Fruit fly (Drosophila melanogaster): ENCODE measurements around the gene CG3719.

CG3719 gene

dm6 chrX:1353322-1354212, 26.7 kb downstream of the CG3719 start, which contains the start of the genes CG12773 and CG11417 (continued):
- peak; percentile 92 for TF ChIP-seq cwo (GFP tag; optimal IDR thresholded peaks at IDR 0.05)
- no peak for TF ChIP-seq Lim3 (GFP tag; IDR thresholded peaks at IDR 0.05)
- no peak for TF ChIP-seq CG3995 (GFP tag; optimal IDR thresholded peaks at IDR 0.05)
- TF ChIP-seq CG34224 (GFP tag; IDR thresholded peaks at IDR 0.05; ENCODE audit: partially characterized antibody) = peak; percentile 90
- no peak for TF ChIP-seq CG16779 (GFP tag; IDR thresholded peaks at IDR 0.05)
- TF ChIP-seq BEAF-32 (GFP tag; optimal IDR thresholded peaks at IDR 0.05) = peak; percentile 69
- TF ChIP-seq CG10543 (GFP tag; optimal IDR thresholded peaks at IDR 0.05) = peak; percentile 1
- TF ChIP-seq chinmo (GFP tag; IDR thresholded peaks at IDR 0.05; ENCODE audit: partially characterized antibody) = peak; percentile 94; the same call in 3 of the 4 replicates
- peak; percentile 96 for TF ChIP-seq tna (GFP tag; IDR thresholded peaks at IDR 0.05; ENCODE audit: partially characterized antibody)
- TF ChIP-seq Meics (GFP tag; optimal IDR thresholded peaks at IDR 0.05) = no peak
- TF ChIP-seq H2.0 (GFP tag; IDR thresholded peaks at IDR 0.05) = no peak
- TF ChIP-seq hbn (GFP tag; IDR thresholded peaks at IDR 0.05; ENCODE audit: partially characterized antibody) = peak; percentile 76
- TF ChIP-seq CG1603 (tag; optimal IDR thresholded peaks at IDR 0.05) = no peak
- peak; percentile 91 for TF ChIP-seq dm (GFP tag; optimal IDR thresholded peaks at IDR 0.05)
- TF ChIP-seq CG15479 (GFP tag; optimal IDR thresholded peaks at IDR 0.05) = no peak
- TF ChIP-seq Xrp1 (GFP tag; IDR thresholded peaks at IDR 0.05) = no peak
- TF ChIP-seq grau (tag; optimal IDR thresholded peaks at IDR 0.05) = no peak
- no peak for TF ChIP-seq B-H2 (GFP tag; optimal IDR thresholded peaks at IDR 0.05)
- TF ChIP-seq hb (GFP tag; IDR thresholded peaks at IDR 0.05; ENCODE audit: partially characterized antibody) = peak; percentile 91
- no peak for TF ChIP-seq zen (tag; optimal IDR thresholded peaks at IDR 0.05)
- no peak for TF ChIP-seq CG11696 (GFP tag; IDR thresholded peaks at IDR 0.05)
- no peak for TF ChIP-seq CG12659 (GFP tag; optimal IDR thresholded peaks at IDR 0.05)
- TF ChIP-seq CG9817 (tag; optimal IDR thresholded peaks at IDR 0.05) = no peak
- TF ChIP-seq stc (GFP tag; IDR thresholded peaks at IDR 0.05) = no peak
- no peak for TF ChIP-seq fu2 (GFP tag; optimal IDR thresholded peaks at IDR 0.05)
- no peak for TF ChIP-seq Rfx (GFP tag; IDR thresholded peaks at IDR 0.05)
- peak; percentile 39 for TF ChIP-seq pzg (GFP tag; optimal IDR thresholded peaks at IDR 0.05)
- no peak for TF ChIP-seq CG9437 (GFP tag; optimal IDR thresholded peaks at IDR 0.05)
- TF ChIP-seq CG10209 (GFP tag; optimal IDR thresholded peaks at IDR 0.05) = no peak
- TF ChIP-seq Blimp-1 (GFP tag; optimal IDR thresholded peaks at IDR 0.05) = no peak
- TF ChIP-seq scrt (GFP tag; optimal IDR thresholded peaks at IDR 0.05) = no peak
- TF ChIP-seq zen2 (GFP tag; IDR thresholded peaks at IDR 0.05; ENCODE audit: partially characterized antibody) = peak; percentile 95
- peak; percentile 72 for TF ChIP-seq CG15514 (GFP tag; optimal IDR thresholded peaks at IDR 0.05)
- TF ChIP-seq CG13287 (GFP tag; IDR thresholded peaks at IDR 0.05; ENCODE audit: partially characterized antibody) = peak; percentile 83
- TF ChIP-seq bigmax (GFP tag; optimal IDR thresholded peaks at IDR 0.05) = peak; percentile 10
- peak; percentile 77 for TF ChIP-seq unc-4 (GFP tag; IDR thresholded peaks at IDR 0.05; ENCODE audit: partially characterized antibody)
- TF ChIP-seq CG2199 (GFP tag; IDR thresholded peaks at IDR 0.05) = no peak
- TF ChIP-seq wek (GFP tag; optimal IDR thresholded peaks at IDR 0.05) = no peak
- TF ChIP-seq CG43689 (GFP tag; IDR thresholded peaks at IDR 0.05) = no peak
- no peak for TF ChIP-seq gfzf (GFP tag; optimal IDR thresholded peaks at IDR 0.05)
- TF ChIP-seq crol (GFP tag; IDR thresholded peaks at IDR 0.05) = peak; percentile 73
- TF ChIP-seq Dll (GFP tag; IDR thresholded peaks at IDR 0.05; ENCODE audit: partially characterized antibody) = peak; percentile 77
- TF ChIP-seq CG2116 (GFP tag; optimal IDR thresholded peaks at IDR 0.05) = peak; percentile 49
- TF ChIP-seq Mrtf (GFP tag; IDR thresholded peaks at IDR 0.05) = no peak
- TF ChIP-seq run (tag; optimal IDR thresholded peaks at IDR 0.05) = no peak
- TF ChIP-seq YL-1 (GFP tag; optimal IDR thresholded peaks at IDR 0.05) = peak; percentile 23
- TF ChIP-seq Nf-YB (GFP tag; optimal IDR thresholded peaks at IDR 0.05) = no peak

Data from whole organism, embryonic.